Worm (Caenorhabditis elegans): ENCODE measurements around the gene C15C8.8.

Gene C15C8.8

ce11 chrV:12719713-12720112 is 32.6 kb downstream of the C15C8.8 start, which contains the start of gene R11D1.7:
Gene R11D1.7, plus strand, starts transcription at chrV:12720013.
- TF ChIP-seq lsy-2 (tag; optimal IDR thresholded peaks at IDR 0.05) (no peak), ceh-16 (tag; optimal IDR thresholded peaks at IDR 0.05) (no peak), sma-9 (GFP tag; optimal IDR thresholded peaks at IDR 0.05) (no peak), sma-9 (tag; optimal IDR thresholded peaks at IDR 0.05) (no peak), gmeb-1 (tag; optimal IDR thresholded peaks at IDR 0.05) (no peak), nhr-6 (tag; optimal IDR thresholded peaks at IDR 0.05) (no peak), skn-1 (tag; optimal IDR thresholded peaks at IDR 0.05) (no peak), fos-1 (tag; optimal IDR thresholded peaks at IDR 0.05) (no peak), dmd-4 (tag; optimal IDR thresholded peaks at IDR 0.05) (no peak), mbf-1 (tag; optimal IDR thresholded peaks at IDR 0.05) (no peak)

ce11 chrV:12718622-12719021 is 33.7 kb downstream of the C15C8.8 start, which contains the start of gene str-181:
Gene str-181, minus strand, starts transcription at chrV:12718722.
- no peak for TF ChIP-seq sma-3 (GFP tag; optimal IDR thresholded peaks at IDR 0.05)
- no peak for TF ChIP-seq crh-2 (tag; optimal IDR thresholded peaks at IDR 0.05)
- no peak for TF ChIP-seq ceh-82 (tag; optimal IDR thresholded peaks at IDR 0.05)
- no peak for TF ChIP-seq F13H6.1 (tag; optimal IDR thresholded peaks at IDR 0.05)
- no peak for TF ChIP-seq ztf-1 (GFP tag; conservative IDR thresholded peaks at IDR 0.05)
- no peak for TF ChIP-seq unc-62 (GFP tag; optimal IDR thresholded peaks at IDR 0.05)

- TF ChIP-seq mab-5 (tag; optimal IDR thresholded peaks at IDR 0.05) (no peak), nhr-21 (tag; optimal IDR thresholded peaks at IDR 0.05) (no peak), nhr-23 (tag; optimal IDR thresholded peaks at IDR 0.05) (no peak), zag-1 (tag; optimal IDR thresholded peaks at IDR 0.05) (no peak), ztf-4 (tag; optimal IDR thresholded peaks at IDR 0.05) (no peak), sem-4 (tag; optimal IDR thresholded peaks at IDR 0.05) (no peak), ceh-82 (tag; optimal IDR thresholded peaks at IDR 0.05) (no peak), mbf-1 (tag; optimal IDR thresholded peaks at IDR 0.05) (no peak), ceh-16 (tag; optimal IDR thresholded peaks at IDR 0.05) (no peak), lin-11 (tag; optimal IDR thresholded peaks at IDR 0.05) (no peak)
Measured at ce11 chrV:12716447-12716846, 35.9 kb downstream of the C15C8.8 start, which contains the start of gene str-178. Gene str-178, minus strand, starts transcription at chrV:12716547.

- TF ChIP-seq mab-5 (tag; optimal IDR thresholded peaks at IDR 0.05) (no peak), fos-1 (tag; optimal IDR thresholded peaks at IDR 0.05) (no peak), snpc-4 (tag; optimal IDR thresholded peaks at IDR 0.05) (no peak), nhr-23 (tag; optimal IDR thresholded peaks at IDR 0.05) (no peak), dmd-4 (tag; optimal IDR thresholded peaks at IDR 0.05) (no peak), crh-2 (tag; optimal IDR thresholded peaks at IDR 0.05) (no peak), elt-1 (tag; optimal IDR thresholded peaks at IDR 0.05) (no peak), nhr-129 (tag; optimal IDR thresholded peaks at IDR 0.05) (no peak), nhr-11 (tag; optimal IDR thresholded peaks at IDR 0.05) (no peak), zag-1 (tag; optimal IDR thresholded peaks at IDR 0.05) (no peak), skn-1 (tag; optimal IDR thresholded peaks at IDR 0.05) (no peak)
Measured at ce11 chrV:12714120-12714519, 38.2 kb downstream of the C15C8.8 start, which contains the start of gene R11D1.4. Gene R11D1.4, minus strand, starts transcription at chrV:12714220.

- TF ChIP-seq nhr-23 (tag; optimal IDR thresholded peaks at IDR 0.05) (no peak), snpc-4 (tag; optimal IDR thresholded peaks at IDR 0.05) (no peak), egl-27 (tag; optimal IDR thresholded peaks at IDR 0.05) (no peak), sem-4 (tag; optimal IDR thresholded peaks at IDR 0.05) (no peak), lin-39 (tag; optimal IDR thresholded peaks at IDR 0.05) (no peak), nhr-11 (tag; optimal IDR thresholded peaks at IDR 0.05) (no peak), nhr-10 (tag; optimal IDR thresholded peaks at IDR 0.05) (no peak), sma-9 (GFP tag; optimal IDR thresholded peaks at IDR 0.05) (no peak), sma-9 (tag; optimal IDR thresholded peaks at IDR 0.05) (no peak), ceh-82 (tag; optimal IDR thresholded peaks at IDR 0.05) (no peak), C34F6.9 (tag; optimal IDR thresholded peaks at IDR 0.05) (no peak), Y55F3AM.14 (GFP tag; optimal IDR thresholded peaks at IDR 0.05) (no peak)
Measured at ce11 chrV:12711999-12712398, 40.3 kb downstream of the C15C8.8 start, which contains the start of gene R11D1.3. Gene R11D1.3, minus strand, starts transcription at chrV:12712099.

- TF ChIP-seq sma-3 (GFP tag; optimal IDR thresholded peaks at IDR 0.05) (no peak), mab-5 (tag; optimal IDR thresholded peaks at IDR 0.05) (no peak), lsy-2 (tag; optimal IDR thresholded peaks at IDR 0.05) (no peak), aly-2 (tag; optimal IDR thresholded peaks at IDR 0.05) (no peak), C34F6.9 (tag; optimal IDR thresholded peaks at IDR 0.05) (no peak), fos-1 (tag; optimal IDR thresholded peaks at IDR 0.05) (no peak), nhr-23 (tag; optimal IDR thresholded peaks at IDR 0.05) (no peak), blmp-1 (tag; optimal IDR thresholded peaks at IDR 0.05; ENCODE audit: insufficient read depth) (no peak), unc-55 (GFP tag; optimal IDR thresholded peaks at IDR 0.05) (no peak), zag-1 (tag; optimal IDR thresholded peaks at IDR 0.05) (no peak), nhr-6 (tag; optimal IDR thresholded peaks at IDR 0.05) (no peak), elt-1 (tag; optimal IDR thresholded peaks at IDR 0.05) (no peak), dmd-4 (tag; optimal IDR thresholded peaks at IDR 0.05) (no peak), ama-1 (optimal IDR thresholded peaks at IDR 0.05) (no peak), unc-62 (GFP tag; optimal IDR thresholded peaks at IDR 0.05) (no peak), sem-4 (tag; optimal IDR thresholded peaks at IDR 0.05) (no peak), R02D3.7 (tag; optimal IDR thresholded peaks at IDR 0.05) (no peak), egl-27 (tag; optimal IDR thresholded peaks at IDR 0.05) (no peak), nhr-10 (tag; optimal IDR thresholded peaks at IDR 0.05) (no peak)
Measured at ce11 chrV:12708305-12708704, 44.0 kb downstream of the C15C8.8 start, which contains the start of gene R11D1.2. Gene R11D1.2, plus strand, starts transcription at chrV:12708605.

All from whole organism, L2 larva.